Fruit fly (Drosophila melanogaster): ENCODE results near the gene CG42823.

CG42823 gene

DNA sequence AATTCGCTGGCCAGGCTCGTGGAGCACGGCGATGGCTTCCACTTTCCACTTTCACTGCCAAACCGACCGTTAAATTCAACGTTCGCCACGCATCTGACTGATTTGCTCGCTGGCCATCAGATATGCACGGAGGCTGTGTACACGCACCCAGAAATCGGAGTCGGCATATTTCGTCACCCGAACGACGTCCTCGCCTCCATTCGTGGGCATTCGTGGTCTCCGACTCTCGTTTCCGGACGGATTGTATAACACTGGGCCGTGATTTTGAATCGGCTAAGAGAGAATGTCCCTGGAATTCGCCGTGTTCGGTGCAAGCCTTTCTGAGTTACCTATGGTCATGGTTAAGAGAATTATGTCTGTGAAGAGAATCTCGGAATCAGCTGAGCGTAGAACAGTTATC is 38.9 kb downstream of the CG42823 start, which contains the start of gene beat-IIa:
beat-IIa (minus strand) TSS at position 97 of the 400 bp plus-strand sequence.
- TF ChIP-seq CG10669 (GFP tag; optimal IDR thresholded peaks at IDR 0.05) (no peak), CG31627 (GFP tag; optimal IDR thresholded peaks at IDR 0.05) (no peak), lz (GFP tag; optimal IDR thresholded peaks at IDR 0.05) (no peak), CG1621 (tag; optimal IDR thresholded peaks at IDR 0.05) (no peak), CG6792 (GFP tag; optimal IDR thresholded peaks at IDR 0.05) (no peak), achi (GFP tag; optimal IDR thresholded peaks at IDR 0.05) (no peak), Smox (GFP tag; optimal IDR thresholded peaks at IDR 0.05) (no peak), eg (GFP tag; IDR thresholded peaks at IDR 0.05) (no peak), fd85E (GFP tag; optimal IDR thresholded peaks at IDR 0.05) (no peak), salr (GFP tag; optimal IDR thresholded peaks at IDR 0.05) (no peak), CG9139 (GFP tag; optimal IDR thresholded peaks at IDR 0.05) (no peak), CG6276 (GFP tag; optimal IDR thresholded peaks at IDR 0.05) (no peak), CG11294 (GFP tag; IDR thresholded peaks at IDR 0.05) (no peak)

dm6 chr3R:17359370-17359769 is 45.5 kb downstream of the CG42823 start:
- TF ChIP-seq pdm3 (GFP tag; optimal IDR thresholded peaks at IDR 0.05) (no peak), CG1621 (tag; optimal IDR thresholded peaks at IDR 0.05) (no peak), CG9139 (GFP tag; optimal IDR thresholded peaks at IDR 0.05) (no peak), topi (GFP tag; optimal IDR thresholded peaks at IDR 0.05) (no peak), Hr38 (GFP tag; optimal IDR thresholded peaks at IDR 0.05) (no peak), Ets21C (GFP tag; optimal IDR thresholded peaks at IDR 0.05) (no peak), Eip78C (GFP tag) (no peak), CG8119 (GFP tag; IDR thresholded peaks at IDR 0.05) (no peak), CG6792 (GFP tag; optimal IDR thresholded peaks at IDR 0.05) (no peak), Eip75B (GFP tag; optimal IDR thresholded peaks at IDR 0.05) (no peak), CG31627 (GFP tag; optimal IDR thresholded peaks at IDR 0.05) (no peak), dsx (GFP tag; optimal IDR thresholded peaks at IDR 0.05; ENCODE audit: poor library complexity, severe bottlenecking) (no peak)

All from whole organism, prepupa.